Fruit fly (Drosophila melanogaster) whole organism, embryonic: Measurements from ENCODE around the gene Uba5.
A peak's percentile ranks its signal among the peaks of the same experiment; 100 is the strongest.

Source experiments
- Awh ChIP-seq: fragments of 200-800 bp; sonication (Bioruptor generic); IDR thresholded peaks from 2 replicates; pipeline ENCODE4, ENCODE4 v1.3.6; 2022; ENCODE audit warnings: missing biosample characterization, missing genetic modification characterization
- CG11093 ChIP-seq: fragments of 200-800 bp; sonication (Bioruptor generic); IDR thresholded peaks from 3 replicates; pipeline ENCODE4 v1.3.6; 2022; ENCODE audit warnings: missing biosample characterization, missing genetic modification characterization
- CG12219 ChIP-seq: fragments of 200-800 bp; sonication (Bioruptor generic); optimal IDR thresholded peaks from 3 replicates; lab custom pipeline; 2018; ENCODE audit warnings: missing biosample characterization, mild to moderate bottlenecking, missing genetic modification characterization
- CG12236 ChIP-seq: fragments of 200-800 bp; sonication (Bioruptor generic); optimal IDR thresholded peaks from 2 replicates; lab custom pipeline; 2016; ENCODE audit warnings: missing biosample characterization, missing genetic modification characterization
- CG12299 ChIP-seq: fragments of 200-800 bp; sonication (Bioruptor generic); optimal IDR thresholded peaks from 2 replicates; lab custom pipeline; 2018; ENCODE audit warnings: missing biosample characterization, mild to moderate bottlenecking, missing genetic modification characterization
- CG12769 ChIP-seq: fragments of 200-800 bp; sonication (Bioruptor generic); optimal IDR thresholded peaks from 2 replicates; lab custom pipeline; 2019; ENCODE audit warnings: missing biosample characterization, mild to moderate bottlenecking, missing genetic modification characterization, moderate library complexity
- CG14441 ChIP-seq: fragments of 200-800 bp; sonication (Bioruptor generic); IDR thresholded peaks from 2 replicates; pipeline ENCODE4 v1.3.6; 2022; ENCODE audit warnings: missing biosample characterization, missing genetic modification characterization
- CG15269 ChIP-seq: fragments of 200-800 bp; sonication (Bioruptor generic); optimal IDR thresholded peaks from 2 replicates; lab custom pipeline; 2018; ENCODE audit warnings: missing biosample characterization, mild to moderate bottlenecking, missing genetic modification characterization, moderate library complexity
- CG17328 ChIP-seq: fragments of 200-800 bp; sonication (Bioruptor generic); IDR thresholded peaks from 2 replicates; pipeline ENCODE4 v1.3.6; 2022; ENCODE audit warnings: missing biosample characterization, missing genetic modification characterization
- CG17612 ChIP-seq: fragments of 200-800 bp; sonication (Bioruptor generic); IDR thresholded peaks from 2 replicates; pipeline ENCODE4 v1.3.6; 2022; ENCODE audit warnings: missing biosample characterization, missing genetic modification characterization
- CG17802 ChIP-seq: fragments of 200-800 bp; sonication (Bioruptor generic); optimal IDR thresholded peaks from 2 replicates; lab custom pipeline; 2018; ENCODE audit warnings: missing biosample characterization, mild to moderate bottlenecking, missing genetic modification characterization, moderate library complexity
- CG17912 ChIP-seq: fragments of 200-800 bp; sonication (Bioruptor generic); optimal IDR thresholded peaks from 2 replicates; lab custom pipeline; 2018; ENCODE audit warnings: missing biosample characterization, mild to moderate bottlenecking, missing genetic modification characterization
- CG1832 ChIP-seq: fragments of 200-800 bp; sonication (Bioruptor generic); optimal IDR thresholded peaks from 2 replicates; lab custom pipeline; 2017; ENCODE audit warnings: missing biosample characterization, mild to moderate bottlenecking, missing genetic modification characterization, inconsistent platforms
- CG18476 ChIP-seq: fragments of 200-800 bp; sonication (Bioruptor generic); optimal IDR thresholded peaks from 2 replicates; lab custom pipeline; 2016; ENCODE audit warnings: missing biosample characterization, mild to moderate bottlenecking, missing genetic modification characterization
- CG30403 ChIP-seq: fragments of 200-800 bp; sonication (Bioruptor generic); optimal IDR thresholded peaks from 3 replicates; lab custom pipeline; 2016; ENCODE audit warnings: missing biosample characterization, missing genetic modification characterization
- CG31365 ChIP-seq: fragments of 200-800 bp; sonication (Bioruptor generic); optimal IDR thresholded peaks from 2 replicates; lab custom pipeline; 2018; ENCODE audit warnings: missing biosample characterization, mild to moderate bottlenecking, missing genetic modification characterization
- CG32772 ChIP-seq: fragments of 200-800 bp; sonication (Bioruptor generic); IDR thresholded peaks from 2 replicates; pipeline ENCODE4 v1.3.6; 2022; ENCODE audit warnings: missing biosample characterization, missing genetic modification characterization
- CG3407 ChIP-seq: fragments of 200-800 bp; sonication (Bioruptor generic); optimal IDR thresholded peaks from 2 replicates; lab custom pipeline; 2018; ENCODE audit warnings: missing biosample characterization, mild to moderate bottlenecking, missing genetic modification characterization
- CG3838 ChIP-seq: fragments of 200-800 bp; sonication (Bioruptor generic); optimal IDR thresholded peaks from 3 replicates; lab custom pipeline; 2016; ENCODE audit warnings: missing biosample characterization, missing genetic modification characterization
- CG4707 ChIP-seq: fragments of 200-800 bp; sonication (Bioruptor generic); optimal IDR thresholded peaks from 2 replicates; lab custom pipeline; 2018; ENCODE audit warnings: missing biosample characterization, mild to moderate bottlenecking, missing genetic modification characterization, moderate library complexity
- CG4854 ChIP-seq: fragments of 200-800 bp; sonication (Bioruptor generic); optimal IDR thresholded peaks from 2 replicates; lab custom pipeline; 2016; ENCODE audit warnings: missing biosample characterization, missing genetic modification characterization, inconsistent platforms
- CG5953 ChIP-seq: fragments of 200-800 bp; sonication (Bioruptor generic); IDR thresholded peaks from 2 replicates; pipeline ENCODE4 v1.3.6; 2022; ENCODE audit warnings: missing biosample characterization, missing genetic modification characterization
- CG6854 ChIP-seq: fragments of 200-800 bp; sonication (Bioruptor generic); optimal IDR thresholded peaks from 3 replicates; lab custom pipeline; 2017; ENCODE audit warnings: missing biosample characterization, mild to moderate bottlenecking, missing genetic modification characterization
- CG7987 ChIP-seq: fragments of 200-800 bp; sonication (Bioruptor generic); optimal IDR thresholded peaks from 2 replicates; lab custom pipeline; 2018; ENCODE audit warnings: missing biosample characterization, mild to moderate bottlenecking, missing genetic modification characterization, moderate library complexity
- CG8924 ChIP-seq: fragments of 200-800 bp; optimal IDR thresholded peaks from 3 replicates; lab custom pipeline; 2019; ENCODE audit warnings: missing biosample characterization, mild to moderate bottlenecking, missing genetic modification characterization, moderate library complexity
- Dbx ChIP-seq: fragments of 200-800 bp; sonication (Bioruptor generic); IDR thresholded peaks from 3 replicates; pipeline ENCODE4 v1.3.6; 2022; ENCODE audit warnings: missing biosample characterization, missing genetic modification characterization
- Doc3 ChIP-seq: fragments of 200-800 bp; sonication (Bioruptor generic); IDR thresholded peaks from 3 replicates; pipeline ENCODE4 v1.3.6; 2022; ENCODE audit warnings: missing biosample characterization, missing genetic modification characterization; ENCODE audit not compliant: partially characterized antibody
- E2f1 ChIP-seq: fragments of 200-800 bp; sonication (Bioruptor generic); IDR thresholded peaks from 2 replicates; pipeline ENCODE4 v1.3.6; 2022; ENCODE audit warnings: missing biosample characterization, missing genetic modification characterization
- E2f2 ChIP-seq: fragments of 200-800 bp; sonication (Bioruptor generic); IDR thresholded peaks from 2 replicates; pipeline ENCODE4 v1.3.6; 2022; ENCODE audit warnings: missing biosample characterization, missing genetic modification characterization
- GATAe ChIP-seq: fragments of 200-800 bp; sonication (Bioruptor generic); conservative IDR thresholded peaks from 2 replicates; pipeline ENCODE4 v1.3.6; 2022; ENCODE audit warnings: missing biosample characterization, missing genetic modification characterization
- Gsc ChIP-seq: fragments of 200-800 bp; sonication (Bioruptor generic); IDR thresholded peaks from 2 replicates; pipeline ENCODE4 v1.3.6; 2022; ENCODE audit warnings: missing biosample characterization, missing genetic modification characterization
- Hr78 ChIP-seq, 2 experiments: fragments of 200-800 bp in 1 of 2; fragments of >200 bp in 1 of 2; sonication (Bioruptor generic) in 1 of 2; optimal IDR thresholded peaks; 2 replicates each; lab custom pipeline; 2017 to 2019; ENCODE audit warnings: missing biosample characterization in 2 of 2, missing genetic modification characterization in 2 of 2, mild to moderate bottlenecking in 1 of 2, moderate library complexity in 1 of 2
- Meics ChIP-seq: fragments of 200-800 bp; sonication (Bioruptor generic); optimal IDR thresholded peaks from 2 replicates; lab custom pipeline; 2017; ENCODE audit warnings: missing biosample characterization, mild to moderate bottlenecking, missing genetic modification characterization
- Myb ChIP-seq: fragments of 200-800 bp; sonication (Bioruptor generic); optimal IDR thresholded peaks from 2 replicates; lab custom pipeline; 2016; ENCODE audit warnings: missing biosample characterization, missing genetic modification characterization
- NfI ChIP-seq: fragments of 200-800 bp; sonication (Bioruptor generic); optimal IDR thresholded peaks from 3 replicates; lab custom pipeline; 2018; ENCODE audit warnings: missing biosample characterization, mild to moderate bottlenecking, missing genetic modification characterization, moderate library complexity
- Opbp ChIP-seq: fragments of 200-800 bp; sonication (Bioruptor generic); IDR thresholded peaks from 3 replicates; pipeline ENCODE4 v1.3.6; 2022; ENCODE audit warnings: missing biosample characterization, missing genetic modification characterization; ENCODE audit not compliant: partially characterized antibody
- Pdp1 ChIP-seq, 2 experiments: fragments of 200-800 bp; sonication (Bioruptor generic); optimal IDR thresholded peaks; 3 replicates each; lab custom pipeline; 2016; ENCODE audit warnings: missing biosample characterization in 2 of 2, missing genetic modification characterization in 2 of 2, mild to moderate bottlenecking in 1 of 2, moderate library complexity in 1 of 2
- Side ChIP-seq: fragments of 200-800 bp; sonication (Bioruptor generic); optimal IDR thresholded peaks from 2 replicates; lab custom pipeline; 2016; ENCODE audit warnings: missing biosample characterization, missing genetic modification characterization
- Ssrp ChIP-seq: fragments of 200-800 bp; sonication (Bioruptor generic); optimal IDR thresholded peaks from 2 replicates; lab custom pipeline; 2018; ENCODE audit warnings: missing biosample characterization, mild to moderate bottlenecking, missing genetic modification characterization, moderate library complexity
- Xbp1 ChIP-seq: fragments of 200-800 bp; sonication (Bioruptor generic); optimal IDR thresholded peaks from 3 replicates; lab custom pipeline; 2016; ENCODE audit warnings: missing biosample characterization, mild to moderate bottlenecking, missing genetic modification characterization
- ab ChIP-seq: fragments of 200-800 bp; sonication (Bioruptor generic); optimal IDR thresholded peaks from 2 replicates; lab custom pipeline; 2016; ENCODE audit warnings: missing biosample characterization, missing genetic modification characterization
- al ChIP-seq: fragments of 200-800 bp; sonication (Bioruptor generic); IDR thresholded peaks from 2 replicates; pipeline ENCODE4 v1.3.6; 2022; ENCODE audit warnings: missing biosample characterization, missing genetic modification characterization
- az2 ChIP-seq: fragments of 200-800 bp; sonication (Bioruptor generic); optimal IDR thresholded peaks from 3 replicates; lab custom pipeline; 2016; ENCODE audit warnings: missing biosample characterization, missing genetic modification characterization
- bcd ChIP-seq: fragments of 200-800 bp; sonication (Bioruptor generic); optimal IDR thresholded peaks from 2 replicates; lab custom pipeline; 2017; ENCODE audit warnings: missing biosample characterization, mild to moderate bottlenecking, missing genetic modification characterization
- chinmo ChIP-seq: fragments of 200-800 bp; sonication (Bioruptor generic); IDR thresholded peaks from 4 replicates; pipeline ENCODE4 v1.3.6; 2022; ENCODE audit warnings: missing biosample characterization, missing genetic modification characterization; ENCODE audit not compliant: partially characterized antibody
- fd64A ChIP-seq: fragments of 200-800 bp; sonication (Bioruptor generic); optimal IDR thresholded peaks from 3 replicates; lab custom pipeline; 2018; ENCODE audit warnings: missing biosample characterization, mild to moderate bottlenecking, missing genetic modification characterization
- kah ChIP-seq: fragments of 200-800 bp; sonication (Bioruptor generic); optimal IDR thresholded peaks from 2 replicates; lab custom pipeline; 2018; ENCODE audit warnings: missing biosample characterization, mild to moderate bottlenecking, missing genetic modification characterization
- pho ChIP-seq: fragments of 200-800 bp; sonication (Bioruptor generic); optimal IDR thresholded peaks from 2 replicates; lab custom pipeline; 2016; ENCODE audit warnings: missing biosample characterization, missing genetic modification characterization
- zfh1 ChIP-seq: fragments of 200-800 bp; sonication (Bioruptor generic); IDR thresholded peaks from 3 replicates; pipeline ENCODE4 v1.3.6; 2022; ENCODE audit warnings: missing biosample characterization, missing genetic modification characterization

Uba5 gene

DNA sequence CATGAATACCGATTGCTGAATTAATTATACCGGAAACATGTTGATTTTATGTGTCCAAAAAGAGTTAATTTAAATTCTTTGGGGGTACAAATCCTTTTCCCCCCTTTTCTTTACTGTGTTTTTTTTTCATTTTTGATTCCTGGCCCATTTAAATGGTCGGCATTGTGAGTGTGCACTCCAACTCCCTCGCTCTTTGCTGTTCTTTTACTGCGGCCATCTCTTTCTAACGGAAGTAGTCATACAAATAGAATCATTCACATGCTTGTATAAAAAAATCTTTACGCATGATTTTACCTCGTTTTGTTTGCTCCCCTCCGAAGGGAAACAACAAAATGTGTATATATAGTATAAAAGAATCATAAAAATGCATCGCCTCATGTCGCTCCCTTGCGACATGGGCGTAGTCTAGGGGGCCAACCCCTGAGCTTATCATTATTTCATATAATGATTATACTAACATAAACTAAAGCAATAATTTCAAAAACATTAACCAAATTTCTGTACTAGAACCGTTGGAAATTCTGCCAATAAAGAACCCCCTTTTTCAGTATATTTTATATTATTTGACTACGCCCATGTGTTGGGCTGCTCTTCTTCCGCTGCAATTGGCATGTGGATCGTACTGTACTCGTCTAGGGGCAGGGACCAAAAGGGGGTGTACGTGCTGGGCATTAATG lies 44.8 kb downstream of the Uba5 start (continued):
- no peak for TF ChIP-seq Myb
- peak; percentile 1 for TF ChIP-seq CG6854 (GFP tag; lab: Kevin White, UChicago)
- peak; percentile 47 for TF ChIP-seq NfI (GFP tag; lab: Kevin White, UChicago)
- peak; percentile 56 for TF ChIP-seq CG14441
- TF ChIP-seq CG32772 (GFP tag; lab: Robert Waterston, UW) = peak; percentile 77
- no peak for TF ChIP-seq Opbp (GFP tag; lab: Robert Waterston, UW)
- no peak for TF ChIP-seq chinmo (GFP tag; lab: Robert Waterston, UW)
- TF ChIP-seq Awh (GFP tag; lab: Robert Waterston, UW) = peak; percentile 82
- TF ChIP-seq ab (GFP tag; lab: Kevin White, UChicago) = no peak
- TF ChIP-seq kah (GFP tag; lab: Kevin White, UChicago) = peak; percentile 66
- peak; percentile 66 for TF ChIP-seq CG15269 (tag; lab: Kevin White, UChicago)
- peak; percentile 22 for TF ChIP-seq CG7987 (GFP tag; lab: Kevin White, UChicago)
- TF ChIP-seq E2f2 (GFP tag; lab: Robert Waterston, UW) = peak; percentile 49; the same call in 1 of the 2 replicates
- TF ChIP-seq CG12769 (tag; lab: Kevin White, UChicago) = peak; percentile 7
- TF ChIP-seq Ssrp = peak; percentile 85
- peak; percentile 74 for TF ChIP-seq CG12219 (GFP tag; lab: Kevin White, UChicago)
- TF ChIP-seq Dbx (GFP tag; lab: Robert Waterston, UW) = no peak
- TF ChIP-seq CG17328 (GFP tag; lab: Robert Waterston, UW) = peak; percentile 88
- TF ChIP-seq Xbp1 = peak; percentile 71
- TF ChIP-seq GATAe = no peak
- TF ChIP-seq Hr78 (GFP tag; optimal IDR thresholded peaks at IDR 0.05; lab: Kevin White, UChicago) = peak in 1 of 2 experiments; percentile 60
- TF ChIP-seq CG31365 (tag; lab: Kevin White, UChicago) = no peak
- TF ChIP-seq CG3407 (GFP tag; lab: Kevin White, UChicago) = peak; percentile 62
- TF ChIP-seq CG12299 = peak; percentile 67
- TF ChIP-seq CG30403 = peak; percentile 73
- TF ChIP-seq fd64A = peak; percentile 80
- TF ChIP-seq CG11093 (GFP tag; lab: Robert Waterston, UW) = 0 out of 3 replicates have a peak, but pooled peaks have one; percentile 46
- TF ChIP-seq CG17912 (GFP tag; lab: Kevin White, UChicago) = no peak
- peak; percentile 86 for TF ChIP-seq az2 (GFP tag; lab: Kevin White, UChicago)
- no peak for TF ChIP-seq CG1832 (GFP tag; lab: Kevin White, UChicago)
- TF ChIP-seq Doc3 = no peak
- TF ChIP-seq CG18476 = peak; percentile 51
- no peak for TF ChIP-seq pho
- peak; percentile 35 for TF ChIP-seq CG4854 (GFP tag; lab: Kevin White, UChicago)
- TF ChIP-seq CG5953 (GFP tag; lab: Robert Waterston, UW) = peak; percentile 43; the same call in 1 of the 2 replicates
- TF ChIP-seq Gsc = no peak; the same call in 1 of the 2 replicates
- TF ChIP-seq Pdp1 (GFP tag; optimal IDR thresholded peaks at IDR 0.05; lab: Kevin White, UChicago) = peak; percentile 6 to 54
- TF ChIP-seq CG8924 (tag; lab: Kevin White, UChicago) = peak; percentile 87
- TF ChIP-seq zfh1 = peak; percentile 86; the same call in 2 of the 3 replicates
- TF ChIP-seq CG12236 (GFP tag; lab: Kevin White, UChicago) = peak; percentile 36
- TF ChIP-seq bcd (GFP tag; lab: Kevin White, UChicago) = peak; percentile 69
- TF ChIP-seq CG17802 (tag; lab: Kevin White, UChicago) = peak; percentile 51
- TF ChIP-seq Side (GFP tag; lab: Kevin White, UChicago) = no peak
- peak; percentile 78 for TF ChIP-seq CG4707 (GFP tag; lab: Kevin White, UChicago)
- TF ChIP-seq Meics (GFP tag; lab: Kevin White, UChicago) = peak; percentile 21
- no peak for TF ChIP-seq al
- TF ChIP-seq CG17612 (GFP tag; lab: Robert Waterston, UW) = peak; percentile 39; the same call in 1 of the 2 replicates
- peak; percentile 25 for TF ChIP-seq CG3838 (GFP tag; lab: Kevin White, UChicago)
- peak; percentile 58 for TF ChIP-seq E2f1 (GFP tag; lab: Robert Waterston, UW)
